Worm (Caenorhabditis elegans) whole organism, early embryonic: ENCODE measurements around the gene mcp-1.

ENCODE experiments used
- B0310.2 ChIP-seq: sonication (generic microtip); optimal IDR thresholded peaks from 2 replicates; lab custom pipeline; 2016; ENCODE audit warnings: mild to moderate bottlenecking, missing genetic modification characterization, missing compliant biosample characterization
- F13C5.2 ChIP-seq: sonication (generic microtip); optimal IDR thresholded peaks from 2 replicates; lab custom pipeline; 2017; ENCODE audit warnings: mild to moderate bottlenecking, missing genetic modification characterization, inconsistent platforms, missing compliant biosample characterization
- aly-1 ChIP-seq: sonication (generic microtip); optimal IDR thresholded peaks from 2 replicates; lab custom pipeline; 2016; ENCODE audit warnings: missing genetic modification characterization, missing compliant biosample characterization
- ama-1 ChIP-seq: fragments of 150-350 bp; optimal IDR thresholded peaks from 2 replicates; lab custom pipeline; 2014
- ceh-13 ChIP-seq: fragments of 200-800 bp; sonication (Bioruptor generic); optimal IDR thresholded peaks from 2 replicates; lab custom pipeline; 2018; ENCODE audit warnings: mild to moderate bottlenecking, missing genetic modification characterization, missing compliant biosample characterization
- ceh-36 ChIP-seq: sonication (generic microtip); optimal IDR thresholded peaks from 2 replicates; lab custom pipeline; 2016; ENCODE audit warnings: missing genetic modification characterization, inconsistent platforms, missing compliant biosample characterization
- ets-7 ChIP-seq: sonication (generic microtip); optimal IDR thresholded peaks from 2 replicates; lab custom pipeline; 2016; ENCODE audit warnings: missing genotype, missing genetic modification characterization, missing compliant biosample characterization
- flt-1 ChIP-seq: fragments of 200-800 bp; sonication (Bioruptor generic); IDR thresholded peaks from 2 replicates; pipeline ENCODE4 v1.3.6; 2022; ENCODE audit warnings: missing genetic modification characterization, missing compliant biosample characterization
- hmbx-1 ChIP-seq: sonication (generic microtip); optimal IDR thresholded peaks from 2 replicates; lab custom pipeline; 2016; ENCODE audit warnings: mild to moderate bottlenecking, missing genetic modification characterization, missing compliant biosample characterization
- hmg-4 ChIP-seq: fragments of 200-800 bp; sonication (Bioruptor generic); optimal IDR thresholded peaks from 2 replicates; lab custom pipeline; 2018; ENCODE audit warnings: mild to moderate bottlenecking, missing genetic modification characterization, missing compliant biosample characterization
- hnd-1 ChIP-seq: sonication (generic microtip); optimal IDR thresholded peaks from 2 replicates; lab custom pipeline; 2016; ENCODE audit warnings: missing genetic modification characterization, missing compliant biosample characterization
- pes-1 ChIP-seq: fragments of 200-800 bp; sonication (Bioruptor generic); IDR thresholded peaks from 2 replicates; pipeline ENCODE4 v1.3.6; 2022; ENCODE audit warnings: missing genetic modification reagents, missing genetic modification characterization, missing compliant biosample characterization
- scrt-1 ChIP-seq: fragments of 200-800 bp; sonication (Bioruptor generic); IDR thresholded peaks from 2 replicates; pipeline ENCODE4 v1.3.6; 2022; ENCODE audit warnings: missing genetic modification characterization, missing compliant biosample characterization
- sea-1 ChIP-seq: fragments of 200-800 bp; sonication (Bioruptor generic); conservative IDR thresholded peaks from 2 replicates; pipeline ENCODE4 v1.3.6; 2022; ENCODE audit warnings: missing genetic modification characterization, missing compliant biosample characterization
- tbx-11 ChIP-seq: fragments of 200-800 bp; sonication (Bioruptor generic); IDR thresholded peaks from 2 replicates; pipeline ENCODE4 v1.3.6; 2022; ENCODE audit warnings: missing genetic modification characterization, missing compliant biosample characterization
- tbx-37 ChIP-seq: fragments of 200-800 bp; sonication (Bioruptor generic); conservative IDR thresholded peaks from 2 replicates; pipeline ENCODE4 v1.3.6; 2022; ENCODE audit warnings: missing genetic modification reagents, missing genetic modification characterization, missing compliant biosample characterization
- tra-4 ChIP-seq: sonication (generic microtip); optimal IDR thresholded peaks from 2 replicates; lab custom pipeline; 2017; ENCODE audit warnings: missing genetic modification characterization, missing compliant biosample characterization

Gene mcp-1

ce11 chrV:5996114-5996513 lies 34.5 kb downstream of the mcp-1 start, which contains the start of gene cpg-4:
Gene cpg-4, plus strand, starts transcription at chrV:5996416.
- no peak for TF ChIP-seq F13C5.2 (tag; lab: Kevin White, UChicago)
- TF ChIP-seq hmbx-1 (tag; lab: Kevin White, UChicago) = no peak
- no peak for TF ChIP-seq scrt-1 (GFP tag; lab: Robert Waterston, UW)
- TF ChIP-seq ceh-13 (GFP tag; lab: Kevin White, UChicago) = no peak
- TF ChIP-seq sea-1 (GFP tag; lab: Robert Waterston, UW) = no peak
- TF ChIP-seq tra-4 (tag; lab: Kevin White, UChicago) = no peak
- TF ChIP-seq tbx-37 (GFP tag; lab: Robert Waterston, UW) = no peak
- TF ChIP-seq aly-1 (tag; lab: Kevin White, UChicago) = no peak
- no peak for TF ChIP-seq B0310.2 (tag; lab: Kevin White, UChicago)
- TF ChIP-seq flt-1 (GFP tag; lab: Robert Waterston, UW) = no peak
- TF ChIP-seq ama-1 (lab: Kevin White, UChicago) = no peak
- no peak for TF ChIP-seq pes-1 (GFP tag; lab: Robert Waterston, UW)
- no peak for TF ChIP-seq hnd-1 (tag; lab: Kevin White, UChicago)
- no peak for TF ChIP-seq ceh-36 (tag; lab: Kevin White, UChicago)
- TF ChIP-seq ets-7 (tag; lab: Kevin White, UChicago) = no peak
- TF ChIP-seq tbx-11 = no peak
- TF ChIP-seq hmg-4 (GFP tag; lab: Kevin White, UChicago) = no peak

ce11 chrV:6000368-6000802 lies 38.8 kb downstream of the mcp-1 start:
- TF ChIP-seq B0310.2 (tag; lab: Kevin White, UChicago) = no peak
- TF ChIP-seq hmg-4 (GFP tag; lab: Kevin White, UChicago) = peak; percentile 13
- TF ChIP-seq tbx-37 (GFP tag; lab: Robert Waterston, UW) = no peak
- no peak for TF ChIP-seq hnd-1 (tag; lab: Kevin White, UChicago)
- TF ChIP-seq F13C5.2 (tag; lab: Kevin White, UChicago) = peak; percentile 24
- TF ChIP-seq flt-1 (GFP tag; lab: Robert Waterston, UW) = no peak
- TF ChIP-seq ama-1 (lab: Kevin White, UChicago) = no peak

- TF ChIP-seq B0310.2 (tag; lab: Kevin White, UChicago) (no peak), ama-1 (lab: Kevin White, UChicago) (no peak), hnd-1 (tag; lab: Kevin White, UChicago) (no peak), F13C5.2 (tag; lab: Kevin White, UChicago) (no peak), ets-7 (tag; lab: Kevin White, UChicago) (no peak), hmg-4 (GFP tag; lab: Kevin White, UChicago) (no peak), aly-1 (tag; lab: Kevin White, UChicago) (no peak), pes-1 (GFP tag; lab: Robert Waterston, UW) (no peak), ceh-36 (tag; lab: Kevin White, UChicago) (no peak)
These were observed 41.7 kb downstream of the mcp-1 start, which contains the start of gene fos-1 for ce11 chrV:6003301-6003700. Gene fos-1, plus strand, starts transcription at chrV:6003601.

- no peak for TF ChIP-seq ceh-13 (GFP tag; lab: Kevin White, UChicago)
- TF ChIP-seq hnd-1 (tag; lab: Kevin White, UChicago) = no peak
These were observed 46.3 kb downstream of the mcp-1 start for ce11 chrV:6007927-6008326.

ce11 chrV:6010642-6011041 lies 49.0 kb downstream of the mcp-1 start:
- TF ChIP-seq tbx-11 = no peak
- TF ChIP-seq scrt-1 (GFP tag; lab: Robert Waterston, UW) = no peak
- TF ChIP-seq ceh-13 (GFP tag; lab: Kevin White, UChicago) = no peak
- no peak for TF ChIP-seq pes-1 (GFP tag; lab: Robert Waterston, UW)
- TF ChIP-seq aly-1 (tag; lab: Kevin White, UChicago) = no peak
- no peak for TF ChIP-seq F13C5.2 (tag; lab: Kevin White, UChicago)
- no peak for TF ChIP-seq hnd-1 (tag; lab: Kevin White, UChicago)
- TF ChIP-seq B0310.2 (tag; lab: Kevin White, UChicago) = no peak
- no peak for TF ChIP-seq sea-1 (GFP tag; lab: Robert Waterston, UW)
- TF ChIP-seq hmbx-1 (tag; lab: Kevin White, UChicago) = no peak
- TF ChIP-seq tra-4 (tag; lab: Kevin White, UChicago) = no peak
- no peak for TF ChIP-seq hmg-4 (GFP tag; lab: Kevin White, UChicago)
- TF ChIP-seq ets-7 (tag; lab: Kevin White, UChicago) = no peak
- TF ChIP-seq tbx-37 (GFP tag; lab: Robert Waterston, UW) = no peak
- TF ChIP-seq ceh-36 (tag; lab: Kevin White, UChicago) = no peak
- no peak for TF ChIP-seq flt-1 (GFP tag; lab: Robert Waterston, UW)
- TF ChIP-seq ama-1 (lab: Kevin White, UChicago) = no peak

- TF ChIP-seq tbx-11 (no peak), F13C5.2 (tag; lab: Kevin White, UChicago) (no peak), hnd-1 (tag; lab: Kevin White, UChicago) (no peak), hmbx-1 (tag; lab: Kevin White, UChicago) (no peak), scrt-1 (GFP tag; lab: Robert Waterston, UW) (no peak), tra-4 (tag; lab: Kevin White, UChicago) (no peak), ets-7 (tag; lab: Kevin White, UChicago) (no peak), flt-1 (GFP tag; lab: Robert Waterston, UW) (no peak), ama-1 (lab: Kevin White, UChicago) (no peak), hmg-4 (GFP tag; lab: Kevin White, UChicago) (no peak), B0310.2 (tag; lab: Kevin White, UChicago) (no peak), sea-1 (GFP tag; lab: Robert Waterston, UW) (no peak), tbx-37 (GFP tag; lab: Robert Waterston, UW) (no peak), aly-1 (tag; lab: Kevin White, UChicago) (no peak), ceh-13 (GFP tag; lab: Kevin White, UChicago) (no peak), ceh-36 (tag; lab: Kevin White, UChicago) (no peak)
These were observed 50.8 kb downstream of the mcp-1 start for ce11 chrV:6012401-6012800.
